Fruit fly (Drosophila melanogaster) whole organism, embryonic: Measurements from ENCODE around the gene CG31800.
A peak's percentile ranks its signal among the peaks of the same experiment; 100 is the strongest.

ENCODE experiments used
- CG10959 ChIP-seq: fragments of 200-800 bp; sonication (Bioruptor generic); IDR thresholded peaks from 2 replicates; pipeline ENCODE4 v1.3.6; 2022; ENCODE audit warnings: missing biosample characterization, missing genetic modification characterization
- CG11504 ChIP-seq: fragments of 200-800 bp; sonication (Bioruptor generic); optimal IDR thresholded peaks from 3 replicates; lab custom pipeline; 2019; ENCODE audit warnings: missing biosample characterization, mild to moderate bottlenecking, missing genetic modification characterization, moderate library complexity
- CG11696 ChIP-seq: fragments of 200-800 bp; sonication (Bioruptor generic); IDR thresholded peaks from 2 replicates; pipeline ENCODE4 v1.3.6; 2022; ENCODE audit warnings: missing biosample characterization, missing genetic modification characterization
- CG12942 ChIP-seq: fragments of 200-800 bp; sonication (Bioruptor generic); optimal IDR thresholded peaks from 3 replicates; lab custom pipeline; 2016; ENCODE audit warnings: missing biosample characterization, missing genetic modification characterization
- CG14014 ChIP-seq: fragments of 200-800 bp; sonication (Bioruptor generic); IDR thresholded peaks from 2 replicates; pipeline ENCODE4 v1.3.6; 2022; ENCODE audit warnings: missing biosample characterization, missing genetic modification characterization
- CG15073 ChIP-seq: fragments of 200-800 bp; sonication (Bioruptor generic); optimal IDR thresholded peaks from 2 replicates; lab custom pipeline; 2016; ENCODE audit warnings: missing biosample characterization, missing genetic modification characterization
- CG17328 ChIP-seq: fragments of 200-800 bp; sonication (Bioruptor generic); IDR thresholded peaks from 2 replicates; pipeline ENCODE4 v1.3.6; 2022; ENCODE audit warnings: missing biosample characterization, missing genetic modification characterization
- CG17361 ChIP-seq: fragments of 200-800 bp; sonication (Bioruptor generic); IDR thresholded peaks from 3 replicates; pipeline ENCODE4 v1.3.6; 2022; ENCODE audit warnings: missing biosample characterization, missing genetic modification characterization
- CG2129 ChIP-seq: fragments of 200-800 bp; sonication (Bioruptor generic); IDR thresholded peaks from 2 replicates; pipeline ENCODE4 v1.3.6; 2022; ENCODE audit warnings: missing biosample characterization, missing genetic modification characterization; ENCODE audit not compliant: partially characterized antibody
- CG30431 ChIP-seq: fragments of 200-800 bp; sonication (Bioruptor generic); optimal IDR thresholded peaks from 2 replicates; lab custom pipeline; 2017; ENCODE audit warnings: missing biosample characterization, missing genetic modification characterization
- CG3407 ChIP-seq: fragments of 200-800 bp; sonication (Bioruptor generic); optimal IDR thresholded peaks from 2 replicates; lab custom pipeline; 2018; ENCODE audit warnings: missing biosample characterization, mild to moderate bottlenecking, missing genetic modification characterization
- CG34422 ChIP-seq: fragments of 200-800 bp; sonication (Bioruptor generic); IDR thresholded peaks from 3 replicates; pipeline ENCODE4 v1.3.6; 2022; ENCODE audit warnings: missing biosample characterization, missing genetic modification characterization
- CG3726 ChIP-seq: fragments of 200-800 bp; sonication (Bioruptor generic); IDR thresholded peaks from 3 replicates; pipeline ENCODE4, ENCODE4 v1.3.6; 2022; ENCODE audit warnings: missing biosample characterization, missing genetic modification characterization
- CG4360 ChIP-seq: fragments of 200-800 bp; sonication (Bioruptor generic); IDR thresholded peaks from 2 replicates; pipeline ENCODE4 v1.3.6; 2022; ENCODE audit warnings: missing biosample characterization, missing genetic modification characterization
- CG4820 ChIP-seq: fragments of 200-800 bp; sonication (Bioruptor generic); optimal IDR thresholded peaks from 3 replicates; lab custom pipeline; 2016; ENCODE audit warnings: missing biosample characterization, missing genetic modification characterization
- CG5180 ChIP-seq: fragments of 200-800 bp; sonication (Bioruptor generic); optimal IDR thresholded peaks from 3 replicates; lab custom pipeline; 2017; ENCODE audit warnings: missing biosample characterization, missing genetic modification characterization, mild to moderate bottlenecking, moderate library complexity, missing genetic modification reagents
- CG6272 ChIP-seq: fragments of 200-800 bp; sonication (Bioruptor generic); IDR thresholded peaks from 2 replicates; pipeline ENCODE4 v1.3.6; 2022; ENCODE audit warnings: missing biosample characterization, missing genetic modification characterization
- CG7357 ChIP-seq: fragments of 200-800 bp; sonication (Bioruptor generic); IDR thresholded peaks from 3 replicates; pipeline ENCODE4 v1.3.6; 2022; ENCODE audit warnings: missing biosample characterization, missing genetic modification characterization
- CG9609 ChIP-seq: fragments of 200-800 bp; sonication (Bioruptor generic); optimal IDR thresholded peaks from 3 replicates; lab custom pipeline; 2016; ENCODE audit warnings: missing biosample characterization, missing genetic modification characterization
- E2f2 ChIP-seq: fragments of 200-800 bp; sonication (Bioruptor generic); IDR thresholded peaks from 2 replicates; pipeline ENCODE4 v1.3.6; 2022; ENCODE audit warnings: missing biosample characterization, missing genetic modification characterization
- Hmr ChIP-seq: fragments of 200-800 bp; sonication (Bioruptor generic); optimal IDR thresholded peaks from 3 replicates; lab custom pipeline; 2017; ENCODE audit warnings: mild to moderate bottlenecking, missing biosample characterization, missing genetic modification reagents, missing genetic modification characterization
- Hr39 ChIP-seq: fragments of >200 bp; optimal IDR thresholded peaks from 2 replicates; lab custom pipeline; 2017
- Kr ChIP-seq: fragments of 200-800 bp; sonication (Bioruptor generic); optimal IDR thresholded peaks from 2 replicates; lab custom pipeline; 2017; ENCODE audit warnings: missing biosample characterization, mild to moderate bottlenecking, missing genetic modification characterization
- Max ChIP-seq: fragments of 200-800 bp; sonication (Bioruptor generic); optimal IDR thresholded peaks from 2 replicates; lab custom pipeline; 2016; ENCODE audit warnings: missing biosample characterization, mild to moderate bottlenecking, missing genetic modification characterization
- Myb ChIP-seq: fragments of 200-800 bp; sonication (Bioruptor generic); optimal IDR thresholded peaks from 2 replicates; lab custom pipeline; 2016; ENCODE audit warnings: missing biosample characterization, missing genetic modification characterization
- Nf-YC ChIP-seq: fragments of 200-800 bp; optimal IDR thresholded peaks from 3 replicates; lab custom pipeline; 2019; ENCODE audit warnings: missing biosample characterization, mild to moderate bottlenecking, missing genetic modification characterization, moderate library complexity
- Ravus ChIP-seq: fragments of 200-800 bp; sonication (Bioruptor generic); IDR thresholded peaks from 2 replicates; pipeline ENCODE4 v1.3.6; 2022; ENCODE audit warnings: missing biosample characterization, missing genetic modification characterization
- Side ChIP-seq: fragments of 200-800 bp; sonication (Bioruptor generic); optimal IDR thresholded peaks from 2 replicates; lab custom pipeline; 2016; ENCODE audit warnings: missing biosample characterization, missing genetic modification characterization
- TFAM ChIP-seq: fragments of 200-800 bp; sonication (Bioruptor generic); optimal IDR thresholded peaks from 2 replicates; lab custom pipeline; 2017; ENCODE audit warnings: missing biosample characterization, missing genetic modification characterization, inconsistent platforms
- ab ChIP-seq: fragments of 200-800 bp; sonication (Bioruptor generic); optimal IDR thresholded peaks from 2 replicates; lab custom pipeline; 2016; ENCODE audit warnings: missing biosample characterization, missing genetic modification characterization
- al ChIP-seq: fragments of 200-800 bp; sonication (Bioruptor generic); IDR thresholded peaks from 2 replicates; pipeline ENCODE4 v1.3.6; 2022; ENCODE audit warnings: missing biosample characterization, missing genetic modification characterization
- az2 ChIP-seq: fragments of 200-800 bp; sonication (Bioruptor generic); optimal IDR thresholded peaks from 3 replicates; lab custom pipeline; 2016; ENCODE audit warnings: missing biosample characterization, missing genetic modification characterization
- bcd ChIP-seq: fragments of 200-800 bp; sonication (Bioruptor generic); optimal IDR thresholded peaks from 2 replicates; lab custom pipeline; 2017; ENCODE audit warnings: missing biosample characterization, mild to moderate bottlenecking, missing genetic modification characterization
- chinmo ChIP-seq: fragments of 200-800 bp; sonication (Bioruptor generic); IDR thresholded peaks from 4 replicates; pipeline ENCODE4 v1.3.6; 2022; ENCODE audit warnings: missing biosample characterization, missing genetic modification characterization; ENCODE audit not compliant: partially characterized antibody
- chn ChIP-seq: fragments of 200-800 bp; sonication (Bioruptor generic); optimal IDR thresholded peaks from 2 replicates; lab custom pipeline; 2016; ENCODE audit warnings: missing biosample characterization, missing genetic modification characterization
- dimm ChIP-seq: fragments of 200-800 bp; sonication (Bioruptor generic); IDR thresholded peaks from 2 replicates; pipeline ENCODE4 v1.3.6; 2022; ENCODE audit warnings: missing biosample characterization, missing genetic modification characterization
- dmrt99B ChIP-seq: fragments of 200-800 bp; sonication (Bioruptor generic); optimal IDR thresholded peaks from 2 replicates; lab custom pipeline; 2018; ENCODE audit warnings: missing biosample characterization, mild to moderate bottlenecking, missing genetic modification characterization, moderate library complexity
- ewg ChIP-seq: fragments of 200-800 bp; sonication (Bioruptor generic); optimal IDR thresholded peaks from 3 replicates; lab custom pipeline; 2017; ENCODE audit warnings: mild to moderate bottlenecking, missing biosample characterization, missing genetic modification reagents, missing genetic modification characterization
- fd3F ChIP-seq: fragments of 200-800 bp; sonication (Bioruptor generic); optimal IDR thresholded peaks from 2 replicates; lab custom pipeline; 2018; ENCODE audit warnings: missing biosample characterization, mild to moderate bottlenecking, missing genetic modification characterization, moderate library complexity
- gem ChIP-seq: fragments of 200-800 bp; sonication (Bioruptor generic); optimal IDR thresholded peaks from 2 replicates; lab custom pipeline; 2019; ENCODE audit warnings: missing biosample characterization, mild to moderate bottlenecking, missing genetic modification characterization, moderate library complexity
- ham ChIP-seq: fragments of 200-800 bp; sonication (Bioruptor generic); IDR thresholded peaks from 2 replicates; pipeline ENCODE4 v1.3.6; 2022; ENCODE audit warnings: missing biosample characterization, missing genetic modification characterization
- ind ChIP-seq: fragments of 200-800 bp; sonication (Bioruptor generic); optimal IDR thresholded peaks from 3 replicates; lab custom pipeline; 2016; ENCODE audit warnings: missing biosample characterization, missing genetic modification characterization
- jing ChIP-seq: fragments of 200-800 bp; sonication (Bioruptor generic); optimal IDR thresholded peaks from 2 replicates; lab custom pipeline; 2018; ENCODE audit warnings: missing biosample characterization, mild to moderate bottlenecking, missing genetic modification characterization
- kay ChIP-seq: fragments of 200-800 bp; sonication (Bioruptor generic); optimal IDR thresholded peaks from 2 replicates; lab custom pipeline; 2016; ENCODE audit warnings: missing biosample characterization, missing genetic modification characterization
- mld ChIP-seq: fragments of 200-800 bp; sonication (Bioruptor generic); IDR thresholded peaks from 3 replicates; pipeline ENCODE4 v1.3.6; 2022; ENCODE audit warnings: missing biosample characterization, missing genetic modification characterization; ENCODE audit not compliant: partially characterized antibody
- p53 ChIP-seq: fragments of 200-800 bp; sonication (Bioruptor generic); optimal IDR thresholded peaks from 2 replicates; lab custom pipeline; 2016; ENCODE audit warnings: missing biosample characterization, missing genetic modification characterization
- run ChIP-seq: fragments of 200-800 bp; sonication (Bioruptor generic); optimal IDR thresholded peaks from 3 replicates; lab custom pipeline; 2018; ENCODE audit warnings: missing biosample characterization, mild to moderate bottlenecking, missing genetic modification characterization
- shn ChIP-seq: fragments of 200-800 bp; sonication (Bioruptor generic); optimal IDR thresholded peaks from 3 replicates; lab custom pipeline; 2016; ENCODE audit warnings: missing biosample characterization, missing genetic modification characterization
- sna ChIP-seq: fragments of 200-800 bp; sonication (Bioruptor generic); IDR thresholded peaks from 2 replicates; pipeline ENCODE4 v1.3.6; 2022; ENCODE audit warnings: missing biosample characterization, missing genetic modification characterization; ENCODE audit not compliant: partially characterized antibody
- tio ChIP-seq: fragments of 200-800 bp; sonication (Bioruptor generic); optimal IDR thresholded peaks from 2 replicates; lab custom pipeline; 2017; ENCODE audit warnings: missing biosample characterization, missing genetic modification characterization, inconsistent platforms
- usp ChIP-seq: fragments of >200 bp; optimal IDR thresholded peaks from 2 replicates; lab custom pipeline; 2017; ENCODE audit warnings: missing biosample characterization, missing genetic modification characterization
- wek ChIP-seq: fragments of 200-800 bp; sonication (Bioruptor generic); optimal IDR thresholded peaks from 3 replicates; lab custom pipeline; 2018; ENCODE audit warnings: missing biosample characterization, mild to moderate bottlenecking, missing genetic modification characterization, moderate library complexity

CG31800 gene

DNA sequence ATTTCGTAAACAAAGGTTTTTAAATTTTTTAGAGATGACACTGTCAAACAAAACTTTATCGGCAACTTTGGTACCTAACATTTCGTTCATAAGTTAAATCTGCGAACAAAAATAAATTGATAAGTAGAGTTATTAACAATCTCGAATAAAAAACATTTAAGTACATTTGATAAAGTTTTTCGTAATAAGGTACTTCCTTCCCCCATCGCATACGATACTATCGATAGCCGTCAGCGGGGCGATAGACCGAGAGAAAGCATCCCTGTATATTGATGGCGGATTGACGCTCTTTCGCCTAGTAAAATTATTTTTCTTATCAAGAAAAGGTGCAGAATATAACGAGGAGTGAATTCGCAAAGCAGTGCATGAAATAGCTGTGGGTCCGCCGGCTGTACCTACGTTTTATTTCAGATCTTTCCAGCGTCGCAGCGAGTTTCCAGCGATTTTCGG, 10.8 kb upstream of the CG31800 start, which contains the start of the genes Ttc19 and Acn:
Ttc19 (minus strand) TSS at position 38 of the 450 bp plus-strand sequence.
Acn (plus strand) TSS at position 245 of the 450 bp plus-strand sequence.
- no peak for TF ChIP-seq Kr
- TF ChIP-seq Side (GFP tag; lab: Kevin White, UChicago) = peak; percentile 90
- TF ChIP-seq CG11504 (tag; lab: Kevin White, UChicago) = peak; percentile 83
- TF ChIP-seq Max (GFP tag; lab: Kevin White, UChicago) = peak; percentile 78
- TF ChIP-seq ham (GFP tag; lab: Robert Waterston, UW) = peak; percentile 74; the same call in 1 of the 2 replicates
- peak; percentile 92 for TF ChIP-seq CG34422 (GFP tag; lab: Robert Waterston, UW)
- TF ChIP-seq wek (GFP tag; lab: Kevin White, UChicago) = peak; percentile 76
- no peak for TF ChIP-seq tio (GFP tag; lab: Kevin White, UChicago)
- peak; percentile 80 for TF ChIP-seq CG4820 (GFP tag; lab: Kevin White, UChicago)
- TF ChIP-seq CG12942 = peak; percentile 79
- peak; percentile 90 for TF ChIP-seq CG9609 (GFP tag; lab: Kevin White, UChicago)
- peak; percentile 91 for TF ChIP-seq chn (GFP tag; lab: Kevin White, UChicago)
- TF ChIP-seq fd3F = peak; percentile 72
- TF ChIP-seq Hr39 (lab: Kevin White, UChicago) = no peak
- TF ChIP-seq CG30431 (GFP tag; lab: Kevin White, UChicago) = peak; percentile 37
- TF ChIP-seq CG17328 (GFP tag; lab: Robert Waterston, UW) = peak; percentile 83
- TF ChIP-seq CG17361 (GFP tag; lab: Robert Waterston, UW) = peak; percentile 91
- no peak for TF ChIP-seq Hmr (GFP tag; lab: Kevin White, UChicago)
- peak; percentile 80 for TF ChIP-seq ind (GFP tag; lab: Kevin White, UChicago)
- TF ChIP-seq CG11696 = peak; percentile 44; the same call in 1 of the 2 replicates
- TF ChIP-seq az2 = peak; percentile 82
- peak; percentile 18; the same call in 1 of the 2 replicates for TF ChIP-seq Ravus (GFP tag; lab: Robert Waterston, UW)
- TF ChIP-seq CG3726 = peak; percentile 62; the same call in 1 of the 3 replicates
- peak; percentile 49; the same call in 1 of the 3 replicates for TF ChIP-seq CG7357 (GFP tag; lab: Robert Waterston, UW)
- no peak for TF ChIP-seq dmrt99B (tag; lab: Kevin White, UChicago)
- TF ChIP-seq sna (GFP tag; lab: Robert Waterston, UW) = peak; percentile 92
- TF ChIP-seq CG4360 = no peak
- TF ChIP-seq TFAM (GFP tag; lab: Kevin White, UChicago) = peak; percentile 32
- no peak for TF ChIP-seq run (tag; lab: Kevin White, UChicago)
- peak; percentile 60 for TF ChIP-seq CG3407 (GFP tag; lab: Kevin White, UChicago)
- peak; percentile 85 for TF ChIP-seq CG6272
- TF ChIP-seq ewg (GFP tag; lab: Kevin White, UChicago) = peak; percentile 66
- no peak for TF ChIP-seq usp (GFP tag; lab: Kevin White, UChicago)
- peak; percentile 65 for TF ChIP-seq p53 (GFP tag; lab: Kevin White, UChicago)
- TF ChIP-seq E2f2 (GFP tag; lab: Robert Waterston, UW) = peak; percentile 71
- TF ChIP-seq CG14014 (GFP tag; lab: Robert Waterston, UW) = peak; percentile 78
- TF ChIP-seq shn (GFP tag; lab: Kevin White, UChicago) = peak; percentile 90
- peak; percentile 71 for TF ChIP-seq Nf-YC (tag; lab: Kevin White, UChicago)
- peak; percentile 88 for TF ChIP-seq gem (tag; lab: Kevin White, UChicago)
- TF ChIP-seq chinmo (GFP tag; lab: Robert Waterston, UW) = peak; percentile 86
- TF ChIP-seq CG5180 (GFP tag; lab: Kevin White, UChicago) = no peak
- peak; percentile 75 for TF ChIP-seq al (GFP tag; lab: Robert Waterston, UW)
- peak; percentile 48 for TF ChIP-seq dimm (GFP tag; lab: Robert Waterston, UW)
- TF ChIP-seq bcd (GFP tag; lab: Kevin White, UChicago) = peak; percentile 81
- peak; percentile 97 for TF ChIP-seq CG2129 (GFP tag; lab: Robert Waterston, UW)
- TF ChIP-seq ab (GFP tag; lab: Kevin White, UChicago) = peak; percentile 69
- TF ChIP-seq kay (GFP tag; lab: Kevin White, UChicago) = peak; percentile 55
- no peak for TF ChIP-seq CG15073 (GFP tag; lab: Kevin White, UChicago)
- TF ChIP-seq mld = peak; percentile 93
- TF ChIP-seq Myb (GFP tag; lab: Kevin White, UChicago) = peak; percentile 88
- TF ChIP-seq jing (GFP tag; lab: Kevin White, UChicago) = no peak
- TF ChIP-seq CG10959 (GFP tag; lab: Robert Waterston, UW) = peak; percentile 74
